Worm (Caenorhabditis elegans): ENCODE data around the gene str-160.
"Not testable (repeated sequence)": the region's sequence is repeated elsewhere in the genome, so short reads cannot be mapped to it uniquely, and the experiment has no call there.

str-160 gene

DNA sequence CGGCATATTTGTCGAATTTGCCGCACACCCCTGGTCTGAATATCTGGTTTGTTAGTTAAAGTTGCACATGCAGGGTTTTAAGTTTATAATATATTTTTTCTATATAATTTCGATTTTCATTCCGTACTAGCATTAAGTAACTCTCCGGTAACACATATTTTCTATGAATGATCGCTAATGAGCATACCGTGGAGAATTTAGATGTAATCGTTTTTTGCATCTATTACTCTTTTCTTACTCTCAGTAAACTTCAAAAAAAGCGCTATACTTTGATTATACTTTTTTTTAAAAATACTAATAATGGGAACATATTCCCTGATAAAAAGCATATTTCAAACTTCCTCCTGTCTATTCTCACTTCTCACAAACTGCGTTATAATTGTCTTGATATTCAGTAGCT lies at the start of gene str-160:
Gene str-160 (plus strand): TSS at position 301 of the 400 bp plus-strand sequence.
- TF ChIP-seq aly-2 (tag; optimal IDR thresholded peaks at IDR 0.05) (no peak), nhr-43 (tag; optimal IDR thresholded peaks at IDR 0.05; ENCODE audit: poor library complexity, severe bottlenecking) (no peak), lin-15B (tag; optimal IDR thresholded peaks at IDR 0.05) (no peak), ztf-4 (tag; optimal IDR thresholded peaks at IDR 0.05) (no peak), elt-1 (tag; optimal IDR thresholded peaks at IDR 0.05) (no peak), ceh-28 (tag; optimal IDR thresholded peaks at IDR 0.05) (no peak), nhr-28 (tag; optimal IDR thresholded peaks at IDR 0.05) (no peak), lin-39 (tag; optimal IDR thresholded peaks at IDR 0.05) (no peak), ztf-11 (tag; optimal IDR thresholded peaks at IDR 0.05) (no peak), fkh-10 (GFP tag; optimal IDR thresholded peaks at IDR 0.05) (no peak), pqm-1 (tag; optimal IDR thresholded peaks at IDR 0.05) (no peak), ZK546.5 (tag; optimal IDR thresholded peaks at IDR 0.05) (no peak), R02D3.7 (tag; optimal IDR thresholded peaks at IDR 0.05) (no peak), nhr-23 (tag; optimal IDR thresholded peaks at IDR 0.05) (no peak), elt-2 (tag; optimal IDR thresholded peaks at IDR 0.05) (no peak), elt-3 (tag; optimal IDR thresholded peaks at IDR 0.05) (no peak)

DNA sequence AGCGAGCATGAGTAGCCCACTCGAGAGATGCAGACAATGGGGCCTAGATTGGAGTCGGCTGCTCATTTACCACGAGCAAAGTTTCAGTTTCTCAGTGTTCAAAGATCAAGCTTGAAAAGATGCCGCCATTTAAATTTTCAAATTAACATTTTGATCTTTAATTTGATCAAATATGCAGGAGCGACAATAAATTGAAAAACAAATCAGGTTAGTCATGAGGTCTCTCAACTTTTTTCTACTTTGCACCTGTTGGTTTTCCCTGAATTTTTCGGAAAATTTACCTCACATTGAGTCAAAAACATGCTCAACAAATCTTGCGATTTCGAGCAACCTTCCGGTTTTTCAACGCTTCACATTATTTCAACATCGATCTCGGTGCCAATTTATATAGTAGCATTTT lies 49.3 kb upstream of the str-160 start, which contains the start of gene srh-5:
Gene srh-5 (plus strand): TSS at position 301 of the 400 bp plus-strand sequence.
- TF ChIP-seq skn-1 (tag; optimal IDR thresholded peaks at IDR 0.05): no peak
- no peak for TF ChIP-seq hmg-11 (tag; optimal IDR thresholded peaks at IDR 0.05)
- no peak for TF ChIP-seq ceh-16 (tag; optimal IDR thresholded peaks at IDR 0.05)
- no peak for TF ChIP-seq eor-1 (tag; optimal IDR thresholded peaks at IDR 0.05)
- TF ChIP-seq zag-1 (tag; optimal IDR thresholded peaks at IDR 0.05): no peak
- no peak for TF ChIP-seq lin-15B (tag; optimal IDR thresholded peaks at IDR 0.05)
- no peak for TF ChIP-seq ceh-28 (tag; optimal IDR thresholded peaks at IDR 0.05)
- no peak for TF ChIP-seq lin-39 (tag; optimal IDR thresholded peaks at IDR 0.05)
- TF ChIP-seq nhr-25 (tag; optimal IDR thresholded peaks at IDR 0.05): no peak

DNA sequence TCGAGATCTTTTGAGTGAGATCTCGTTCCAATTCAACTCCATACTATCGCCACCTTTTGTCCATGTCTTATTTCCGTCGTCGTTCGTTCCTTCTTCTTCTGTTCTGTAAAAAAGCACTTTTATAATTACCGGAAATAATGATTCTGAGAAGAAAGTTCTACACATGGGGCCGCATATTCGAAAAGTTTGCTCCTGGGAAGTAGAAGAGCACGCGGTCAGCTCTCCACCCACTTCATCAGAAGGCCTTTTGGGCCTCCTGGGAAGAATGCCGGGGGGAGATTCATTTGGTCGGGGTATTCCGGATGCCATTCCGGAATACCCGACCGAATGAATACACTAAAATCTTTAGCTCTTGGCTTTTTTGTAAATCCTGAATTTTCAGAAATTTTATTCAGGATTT lies 42.2 kb upstream of the str-160 start, which contains the start of gene Y46H3C.5:
Gene Y46H3C.5 (minus strand): TSS at position 2 of the 400 bp plus-strand sequence.
- not testable (repeated sequence) for TF ChIP-seq nhr-77, nhr-25, ZK546.5 (tag; optimal IDR thresholded peaks at IDR 0.05)

DNA sequence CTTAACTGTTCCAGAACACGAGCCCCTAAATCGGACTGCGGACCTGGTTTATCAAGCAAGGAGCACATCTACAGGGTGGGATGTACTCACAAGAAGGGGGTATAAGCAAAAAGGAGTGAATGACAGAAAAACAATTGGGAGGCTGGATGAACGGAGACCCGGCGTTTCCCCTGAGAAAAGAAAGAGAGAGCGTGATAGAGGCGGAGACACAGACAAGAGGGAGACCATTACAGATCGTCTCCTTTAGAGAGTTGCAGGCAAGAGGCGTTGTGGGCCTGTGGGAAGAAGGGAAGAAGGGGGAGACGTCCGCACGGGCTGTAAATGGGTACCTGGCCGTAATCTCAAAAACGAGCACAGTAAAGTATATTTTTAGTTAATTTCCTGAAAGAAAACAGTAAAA lies 40.8 kb upstream of the str-160 start, which contains the start of gene Y46H3C.7:
Gene Y46H3C.7 (minus strand): TSS at position 147 of the 400 bp plus-strand sequence.
- not testable (repeated sequence) for TF ChIP-seq zag-1, snpc-4, mdl-1 (tag; optimal IDR thresholded peaks at IDR 0.05)

DNA sequence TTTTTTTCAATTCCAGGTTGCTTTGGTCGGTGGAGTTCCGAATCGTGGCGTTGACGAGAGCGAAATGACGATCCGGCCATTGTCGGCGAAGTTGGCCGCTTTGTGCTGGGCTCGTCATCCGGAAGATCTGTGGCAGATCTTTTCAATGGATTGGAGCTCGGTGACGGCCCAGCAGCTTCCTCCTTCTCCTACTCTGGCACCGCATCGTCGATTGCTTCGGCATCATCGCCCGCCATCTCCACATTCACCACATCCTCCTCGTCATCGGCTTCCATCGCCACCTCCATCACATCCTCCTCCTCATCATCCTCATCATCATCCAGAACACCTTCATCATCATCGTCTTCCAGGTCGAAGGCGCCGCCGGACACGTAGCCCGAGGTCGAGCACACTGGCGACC lies 36.3 kb upstream of the str-160 start:
- TF ChIP-seq nhr-28 (tag; optimal IDR thresholded peaks at IDR 0.05): no peak
- no peak for TF ChIP-seq nfya-1 (tag; optimal IDR thresholded peaks at IDR 0.05; ENCODE audit: insufficient read depth)

DNA sequence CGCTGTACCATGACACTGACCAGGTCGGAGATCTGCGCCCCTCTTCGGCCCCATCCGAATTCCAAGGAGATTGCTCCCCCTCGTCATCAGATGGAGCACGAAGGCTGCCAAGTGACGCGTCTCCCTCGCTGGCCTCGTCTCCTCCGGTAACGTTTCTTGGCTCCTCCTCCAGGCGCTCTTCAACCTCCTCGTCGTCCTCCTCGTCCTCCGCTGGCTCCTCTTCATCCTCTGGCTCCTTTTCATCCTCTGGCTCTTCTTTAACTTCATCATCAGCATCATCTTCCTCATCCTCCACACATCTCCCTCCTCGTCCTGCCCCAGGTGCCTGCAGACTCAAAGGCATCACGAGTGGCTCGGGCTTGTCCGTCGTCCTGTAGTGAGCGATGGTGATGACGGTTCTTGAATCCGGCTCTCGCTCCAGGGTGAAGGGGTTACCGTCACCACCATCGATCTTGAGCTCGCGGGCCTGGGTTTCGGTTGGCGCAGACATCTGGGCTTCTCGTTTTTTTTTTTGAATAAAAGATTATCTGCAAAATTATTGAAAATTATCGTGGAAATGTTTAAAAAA lies 35.4 kb upstream of the str-160 start:
- no peak for TF ChIP-seq ztf-11 (tag; optimal IDR thresholded peaks at IDR 0.05)
- TF ChIP-seq lsy-12 (tag; optimal IDR thresholded peaks at IDR 0.05): no peak
- TF ChIP-seq nhr-12 (tag; optimal IDR thresholded peaks at IDR 0.05): no peak
- no peak for TF ChIP-seq elt-1 (tag; optimal IDR thresholded peaks at IDR 0.05)
- no peak for TF ChIP-seq fkh-10 (GFP tag; optimal IDR thresholded peaks at IDR 0.05)
- no peak for TF ChIP-seq nhr-25 (tag; optimal IDR thresholded peaks at IDR 0.05)
- no peak for TF ChIP-seq ceh-28 (tag; optimal IDR thresholded peaks at IDR 0.05)
- no peak for TF ChIP-seq ceh-9 (tag; optimal IDR thresholded peaks at IDR 0.05)
- TF ChIP-seq unc-62 (GFP tag; optimal IDR thresholded peaks at IDR 0.05): no peak
- no peak for TF ChIP-seq nhr-237 (tag; optimal IDR thresholded peaks at IDR 0.05)
- TF ChIP-seq nhr-67 (tag; optimal IDR thresholded peaks at IDR 0.05): no peak
- no peak for TF ChIP-seq nhr-28 (tag; optimal IDR thresholded peaks at IDR 0.05)
